Fruit fly (Drosophila melanogaster): ENCODE measurements around the gene CG8840.

Gene CG8840

dm6 chr2L:3373242-3373641 lies 37.1 kb upstream of the CG8840 start, which contains the start of gene GramD1B (continued):
- TF ChIP-seq wek (GFP tag; optimal IDR thresholded peaks at IDR 0.05): no peak
- no peak for TF ChIP-seq CG15479 (GFP tag; optimal IDR thresholded peaks at IDR 0.05)
- peak; percentile 53 for TF ChIP-seq CG2120 (GFP tag; optimal IDR thresholded peaks at IDR 0.05)
- TF ChIP-seq dpn (GFP tag; optimal IDR thresholded peaks at IDR 0.05): peak in 1 of 2 experiments; percentile 22
- TF ChIP-seq PHDP (tag; optimal IDR thresholded peaks at IDR 0.05): peak; percentile 38
- TF ChIP-seq CG9817 (tag; optimal IDR thresholded peaks at IDR 0.05): no peak
- TF ChIP-seq Hmr (GFP tag; optimal IDR thresholded peaks at IDR 0.05): peak; percentile 69
- peak; percentile 7 for TF ChIP-seq fu2 (GFP tag; optimal IDR thresholded peaks at IDR 0.05)
- TF ChIP-seq repo (GFP tag; optimal IDR thresholded peaks at IDR 0.05): no peak
- no peak for TF ChIP-seq CG2202 (tag; optimal IDR thresholded peaks at IDR 0.05)
- peak; percentile 47 for TF ChIP-seq CG33213 (GFP tag; optimal IDR thresholded peaks at IDR 0.05)
- TF ChIP-seq NFAT (GFP tag; IDR thresholded peaks at IDR 0.05): 0 out of 2 replicates have a peak, but pooled peaks have one; percentile 9
- peak; percentile 57; the same call in 1 of the 2 replicates for TF ChIP-seq CG13287 (GFP tag; IDR thresholded peaks at IDR 0.05; ENCODE audit: partially characterized antibody)
- TF ChIP-seq CG3847 (GFP tag; IDR thresholded peaks at IDR 0.05): peak; percentile 78
- TF ChIP-seq nmo (GFP tag; optimal IDR thresholded peaks at IDR 0.05): peak; percentile 16
- TF ChIP-seq CG9932 (GFP tag; IDR thresholded peaks at IDR 0.05): peak; percentile 61
- no peak for TF ChIP-seq CG10431 (GFP tag; optimal IDR thresholded peaks at IDR 0.05)
- TF ChIP-seq CG17186 (GFP tag; optimal IDR thresholded peaks at IDR 0.05): peak; percentile 88
- TF ChIP-seq amos (GFP tag; IDR thresholded peaks at IDR 0.05; ENCODE audit: partially characterized antibody): peak; percentile 40; the same call in 1 of the 2 replicates
- peak; percentile 42 for TF ChIP-seq CHES-1-like (GFP tag; optimal IDR thresholded peaks at IDR 0.05)
- TF ChIP-seq CG34224 (GFP tag; IDR thresholded peaks at IDR 0.05; ENCODE audit: partially characterized antibody): 0 out of 3 replicates have a peak, but pooled peaks have one; percentile 11
- no peak for TF ChIP-seq CG13123 (GFP tag; optimal IDR thresholded peaks at IDR 0.05)
- TF ChIP-seq D19B (GFP tag; optimal IDR thresholded peaks at IDR 0.05): no peak
- no peak for TF ChIP-seq CG12155 (GFP tag; optimal IDR thresholded peaks at IDR 0.05)
- TF ChIP-seq emc (GFP tag; optimal IDR thresholded peaks at IDR 0.05): no peak
- TF ChIP-seq CG14050 (GFP tag; IDR thresholded peaks at IDR 0.05): 0 out of 3 replicates have a peak, but pooled peaks have one; percentile 22
- no peak for TF ChIP-seq psq (GFP tag; optimal IDR thresholded peaks at IDR 0.05)
- TF ChIP-seq Sin3A (optimal IDR thresholded peaks at IDR 0.05): peak; percentile 23
- TF ChIP-seq zen (tag; optimal IDR thresholded peaks at IDR 0.05): peak; percentile 25
- TF ChIP-seq CG12299 (tag; optimal IDR thresholded peaks at IDR 0.05): peak; percentile 53
- TF ChIP-seq CG2678 (tag; optimal IDR thresholded peaks at IDR 0.05): peak; percentile 5
- TF ChIP-seq Myb (GFP tag; optimal IDR thresholded peaks at IDR 0.05): peak; percentile 33
- TF ChIP-seq Nf-YC (tag; optimal IDR thresholded peaks at IDR 0.05): no peak
- TF ChIP-seq NfI (GFP tag; optimal IDR thresholded peaks at IDR 0.05): peak; percentile 34
- no peak for TF ChIP-seq CG2129 (GFP tag; IDR thresholded peaks at IDR 0.05; ENCODE audit: partially characterized antibody)
- peak; percentile 58 for TF ChIP-seq HmgZ (tag; optimal IDR thresholded peaks at IDR 0.05)
- TF ChIP-seq Stat92E (GFP tag; optimal IDR thresholded peaks at IDR 0.05): peak in 1 of 3 experiments; percentile 10
- TF ChIP-seq zfh1 (GFP tag; IDR thresholded peaks at IDR 0.05): no peak
- peak; percentile 32 for TF ChIP-seq Sry-δ (GFP tag; optimal IDR thresholded peaks at IDR 0.05)
- peak; percentile 82 for TF ChIP-seq phol (tag; optimal IDR thresholded peaks at IDR 0.05)
- no peak for TF ChIP-seq tgo (GFP tag; IDR thresholded peaks at IDR 0.05)
- TF ChIP-seq CG14441 (GFP tag; IDR thresholded peaks at IDR 0.05): no peak
- peak; percentile 43; the same call in 1 of the 2 replicates for TF ChIP-seq MBD-R2 (GFP tag; IDR thresholded peaks at IDR 0.05)
- peak; percentile 51 for TF ChIP-seq grau (tag; optimal IDR thresholded peaks at IDR 0.05)
- TF ChIP-seq Hr39 (optimal IDR thresholded peaks at IDR 0.05): no peak
- peak in 1 of 2 experiments; percentile 6 for TF ChIP-seq Pdp1 (GFP tag; optimal IDR thresholded peaks at IDR 0.05)
- peak; percentile 98 for TF ChIP-seq E2f2 (GFP tag; IDR thresholded peaks at IDR 0.05)
- peak; percentile 52 for TF ChIP-seq Rfx (GFP tag; IDR thresholded peaks at IDR 0.05)
- TF ChIP-seq YL-1 (GFP tag; optimal IDR thresholded peaks at IDR 0.05): peak; percentile 57
- no peak for TF ChIP-seq Hmx (GFP tag; optimal IDR thresholded peaks at IDR 0.05)
- no peak for TF ChIP-seq CG32767 (GFP tag; IDR thresholded peaks at IDR 0.05)

All from whole organism, embryonic.